Worm (Caenorhabditis elegans) whole organism, L1 larva: ENCODE measurements around the gene C36A4.10.

Experiments
- C04F5.9 ChIP-seq: sonication (generic microtip); optimal IDR thresholded peaks from 2 replicates; lab custom pipeline; 2016; ENCODE audit warnings: missing genetic modification characterization, missing compliant biosample characterization
- C34B4.2 ChIP-seq: sonication (generic microtip); optimal IDR thresholded peaks from 2 replicates; lab custom pipeline; 2017; ENCODE audit warnings: mild to moderate bottlenecking, missing genetic modification characterization, missing compliant biosample characterization
- F16B12.6 ChIP-seq: fragments of 150-350 bp; optimal IDR thresholded peaks from 2 replicates; lab custom pipeline; 2014; ENCODE audit warnings: missing biosample characterization, missing genetic modification characterization
- Y116A8C.19 ChIP-seq: sonication (generic microtip); optimal IDR thresholded peaks from 2 replicates; lab custom pipeline; 2016; ENCODE audit warnings: missing compliant biosample characterization, missing genetic modification characterization, borderline replicate concordance
- alr-1 ChIP-seq: fragments of 200-800 bp; sonication (Bioruptor generic); optimal IDR thresholded peaks from 2 replicates; lab custom pipeline; 2018; ENCODE audit warnings: borderline replicate concordance, mild to moderate bottlenecking, missing genetic modification characterization, missing compliant biosample characterization
- aly-2 ChIP-seq: fragments of 150-350 bp; optimal IDR thresholded peaks from 2 replicates; lab custom pipeline; 2014; ENCODE audit warnings: missing biosample characterization, missing genetic modification characterization
- ceh-63 ChIP-seq: fragments of 200-800 bp; sonication (Bioruptor generic); optimal IDR thresholded peaks from 2 replicates; lab custom pipeline; 2018; ENCODE audit warnings: mild to moderate bottlenecking, missing genetic modification characterization, missing compliant biosample characterization
- ceh-8 ChIP-seq: fragments of 200-800 bp; sonication (Bioruptor generic); optimal IDR thresholded peaks from 2 replicates; lab custom pipeline; 2018; ENCODE audit warnings: mild to moderate bottlenecking, missing genetic modification characterization, moderate library complexity, missing compliant biosample characterization
- ceh-82 ChIP-seq, 3 experiments: fragments of 150-350 bp in 1 of 3; sonication (generic microtip) in 2 of 3; optimal IDR thresholded peaks; 2 replicates each; lab custom pipeline; 2014 to 2017; ENCODE audit warnings: missing biosample characterization in 3 of 3, missing genetic modification characterization in 3 of 3
- ceh-88 ChIP-seq: fragments of 200-800 bp; sonication (Bioruptor generic); IDR thresholded peaks from 2 replicates; pipeline ENCODE4 v1.3.6; 2022; ENCODE audit warnings: missing genetic modification characterization, missing compliant biosample characterization
- ceh-90 ChIP-seq: sonication (generic microtip); optimal IDR thresholded peaks from 2 replicates; lab custom pipeline; 2016; ENCODE audit warnings: missing genetic modification characterization, missing compliant biosample characterization
- ces-1 ChIP-seq: fragments of 150-350 bp; optimal IDR thresholded peaks from 2 replicates; lab custom pipeline; 2014; ENCODE audit warnings: missing biosample characterization, missing genetic modification reagents, missing genetic modification characterization
- efl-1 ChIP-seq, 4 experiments: fragments of 150-350 bp; optimal IDR thresholded peaks in 3 of 4; peaks in 1 of 4; 1 replicate in 1 of 4; 2 replicates in 3 of 4; lab custom pipeline; 2014; ENCODE audit warnings: missing biosample characterization in 2 of 4, missing genetic modification characterization in 2 of 4, missing genetic modification reagents in 2 of 4
- egl-13 ChIP-seq: sonication (generic microtip); optimal IDR thresholded peaks from 2 replicates; lab custom pipeline; 2016; ENCODE audit warnings: missing genotype, missing genetic modification reagents, missing genetic modification characterization, missing compliant biosample characterization
- egl-27 ChIP-seq, 2 experiments: fragments of 150-350 bp in 1 of 2; sonication (generic microtip); optimal IDR thresholded peaks; 3 replicates each; lab custom pipeline; 2017 to 2018; ENCODE audit warnings: missing biosample characterization in 2 of 2, missing genetic modification characterization in 2 of 2, missing genetic modification reagents in 2 of 2
- elt-2 ChIP-seq: sonication (generic microtip); optimal IDR thresholded peaks from 2 replicates; lab custom pipeline; 2016; ENCODE audit warnings: missing genetic modification characterization, mild to moderate bottlenecking, inconsistent platforms, missing compliant biosample characterization, missing genetic modification reagents
- fkh-8 ChIP-seq: sonication (generic microtip); optimal IDR thresholded peaks from 2 replicates; lab custom pipeline; 2016; ENCODE audit warnings: mild to moderate bottlenecking, missing genetic modification characterization, missing compliant biosample characterization
- hpl-2 ChIP-seq: fragments of 150-350 bp; optimal IDR thresholded peaks from 2 replicates; lab custom pipeline; 2014; ENCODE audit warnings: missing biosample characterization, missing genetic modification reagents, missing genetic modification characterization
- isw-1 ChIP-seq: fragments of 200-800 bp; sonication (Bioruptor generic); IDR thresholded peaks from 2 replicates; pipeline ENCODE4 v1.3.6; 2022; ENCODE audit warnings: missing genetic modification characterization, missing compliant biosample characterization
- lin-13 ChIP-seq: fragments of 150-350 bp; optimal IDR thresholded peaks from 2 replicates; lab custom pipeline; 2014; ENCODE audit warnings: missing biosample characterization, missing genetic modification reagents, missing genetic modification characterization
- lin-14 ChIP-seq: fragments of 200-800 bp; sonication (Bioruptor generic); optimal IDR thresholded peaks from 2 replicates; lab custom pipeline; 2018; ENCODE audit warnings: mild to moderate bottlenecking, missing genetic modification characterization, moderate library complexity, missing compliant biosample characterization
- lin-39 ChIP-seq: fragments of 150-350 bp; optimal IDR thresholded peaks from 2 replicates; lab custom pipeline; 2014; ENCODE audit warnings: missing biosample characterization, missing genetic modification reagents, missing genetic modification characterization
- mab-9 ChIP-seq: fragments of 200-800 bp; sonication (Bioruptor generic); IDR thresholded peaks from 2 replicates; pipeline ENCODE4 v1.3.6; 2022; ENCODE audit warnings: missing genetic modification reagents, missing genetic modification characterization, missing compliant biosample characterization
- nhr-11 ChIP-seq: fragments of 150-350 bp; optimal IDR thresholded peaks from 2 replicates; lab custom pipeline; 2014; ENCODE audit warnings: missing biosample characterization, missing genetic modification characterization
- nhr-20 ChIP-seq: sonication (generic microtip); optimal IDR thresholded peaks from 2 replicates; lab custom pipeline; 2016; ENCODE audit warnings: mild to moderate bottlenecking, missing genetic modification characterization, missing compliant biosample characterization
- nhr-237 ChIP-seq: fragments of 150-350 bp; optimal IDR thresholded peaks from 2 replicates; lab custom pipeline; 2014; ENCODE audit warnings: missing biosample characterization, missing genetic modification characterization
- nhr-28 ChIP-seq: fragments of 150-350 bp; optimal IDR thresholded peaks from 2 replicates; lab custom pipeline; 2014; ENCODE audit warnings: missing biosample characterization, missing genetic modification characterization
- nhr-47 ChIP-seq: sonication (generic microtip); optimal IDR thresholded peaks from 2 replicates; lab custom pipeline; 2016; ENCODE audit warnings: mild to moderate bottlenecking, missing genetic modification characterization, moderate library complexity, missing compliant biosample characterization
- nhr-71 ChIP-seq: sonication (generic microtip); optimal IDR thresholded peaks from 2 replicates; lab custom pipeline; 2016; ENCODE audit warnings: mild to moderate bottlenecking, missing genetic modification characterization, moderate library complexity, missing compliant biosample characterization
- nhr-77 ChIP-seq: fragments of 150-350 bp; optimal IDR thresholded peaks from 2 replicates; lab custom pipeline; 2014; ENCODE audit warnings: missing biosample characterization, missing genetic modification characterization
- nhr-84 ChIP-seq: sonication (generic microtip); optimal IDR thresholded peaks from 2 replicates; lab custom pipeline; 2017; ENCODE audit warnings: missing biosample characterization, missing genetic modification characterization
- nhr-85 ChIP-seq: sonication (generic microtip); peaks from one replicate; lab custom pipeline; 2016; ENCODE audit warnings: missing genetic modification characterization, inconsistent platforms, missing compliant biosample characterization
- nhr-90 ChIP-seq: sonication (generic microtip); optimal IDR thresholded peaks from 2 replicates; lab custom pipeline; 2016; ENCODE audit warnings: mild to moderate bottlenecking, missing genetic modification characterization, missing compliant biosample characterization; ENCODE audit not compliant: poor library complexity
- pag-3 ChIP-seq: sonication (generic microtip); optimal IDR thresholded peaks from 2 replicates; lab custom pipeline; 2017; ENCODE audit warnings: missing genetic modification characterization, mild to moderate bottlenecking, missing compliant biosample characterization, antibody characterized with exemption, borderline replicate concordance; ENCODE audit not compliant: insufficient read depth
- pqm-1 ChIP-seq: sonication (generic microtip); optimal IDR thresholded peaks from 3 replicates; lab custom pipeline; 2017; ENCODE audit warnings: missing biosample characterization, missing genetic modification characterization
- rnt-1 ChIP-seq: sonication (generic microtip); optimal IDR thresholded peaks from 2 replicates; lab custom pipeline; 2016; ENCODE audit warnings: mild to moderate bottlenecking, missing genetic modification characterization, moderate library complexity, missing compliant biosample characterization
- skn-1 ChIP-seq: fragments of 150-350 bp; optimal IDR thresholded peaks from 2 replicates; lab custom pipeline; 2014; ENCODE audit warnings: missing biosample characterization, missing genetic modification characterization
- snpc-4 ChIP-seq: fragments of 150-350 bp; optimal IDR thresholded peaks from 2 replicates; lab custom pipeline; 2014; ENCODE audit warnings: missing biosample characterization, missing genetic modification characterization
- snu-23 ChIP-seq: sonication (generic microtip); optimal IDR thresholded peaks from 2 replicates; lab custom pipeline; 2016; ENCODE audit warnings: missing genetic modification characterization, missing compliant biosample characterization
- sox-4 ChIP-seq: sonication (generic microtip); optimal IDR thresholded peaks from 2 replicates; lab custom pipeline; 2016; ENCODE audit warnings: missing genetic modification characterization, missing compliant biosample characterization
- sptf-1 ChIP-seq: fragments of 150-350 bp; optimal IDR thresholded peaks from 2 replicates; lab custom pipeline; 2014; ENCODE audit warnings: missing biosample characterization, missing genetic modification characterization
- sup-37 ChIP-seq: fragments of 200-800 bp; sonication (Bioruptor generic); optimal IDR thresholded peaks from 2 replicates; lab custom pipeline; 2018; ENCODE audit warnings: mild to moderate bottlenecking, missing genetic modification characterization, missing compliant biosample characterization
- unc-98 ChIP-seq: fragments of 200-800 bp; sonication (Bioruptor generic); IDR thresholded peaks from 2 replicates; pipeline ENCODE4 v1.3.6; 2022; ENCODE audit warnings: missing genetic modification characterization, missing compliant biosample characterization
- vab-15 ChIP-seq: sonication (generic microtip); optimal IDR thresholded peaks from 2 replicates; lab custom pipeline; 2017; ENCODE audit warnings: missing genotype, mild to moderate bottlenecking, missing genetic modification characterization, missing compliant biosample characterization

The C36A4.10 gene

DNA sequence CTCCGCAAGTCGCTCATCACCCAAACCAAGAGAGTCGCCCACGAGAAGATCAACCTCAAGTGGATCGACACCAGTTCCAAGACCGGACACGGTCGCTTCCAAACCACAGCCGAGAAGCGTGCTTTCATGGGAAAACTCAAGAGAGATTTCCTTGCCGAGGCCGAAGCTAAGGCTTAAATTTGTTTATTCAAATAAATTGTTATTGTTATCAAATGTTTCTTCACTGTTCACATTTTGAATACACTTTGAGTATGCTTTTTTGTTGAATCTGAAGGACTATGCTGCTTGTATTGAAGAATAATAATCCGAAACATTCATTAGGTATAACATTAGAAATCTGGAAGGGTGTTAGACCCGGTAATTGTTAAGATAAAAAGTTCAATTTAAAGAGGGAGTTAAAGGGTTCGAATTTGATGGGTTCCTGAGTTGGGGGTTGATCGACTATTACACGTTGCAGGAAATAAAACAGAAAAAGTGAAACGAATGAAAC lies 38.1 kb upstream of the C36A4.10 start (continued):
- TF ChIP-seq efl-1 (optimal IDR thresholded peaks at IDR 0.05; lab: Kevin White, UChicago) (peak; percentile 1 to 5), efl-1 (GFP tag; optimal IDR thresholded peaks at IDR 0.05 in 1 of 2; lab: Kevin White, UChicago) (peak in 1 of 2 experiments; percentile 86), nhr-77 (tag; lab: Kevin White, UChicago) (peak; percentile 35)

DNA sequence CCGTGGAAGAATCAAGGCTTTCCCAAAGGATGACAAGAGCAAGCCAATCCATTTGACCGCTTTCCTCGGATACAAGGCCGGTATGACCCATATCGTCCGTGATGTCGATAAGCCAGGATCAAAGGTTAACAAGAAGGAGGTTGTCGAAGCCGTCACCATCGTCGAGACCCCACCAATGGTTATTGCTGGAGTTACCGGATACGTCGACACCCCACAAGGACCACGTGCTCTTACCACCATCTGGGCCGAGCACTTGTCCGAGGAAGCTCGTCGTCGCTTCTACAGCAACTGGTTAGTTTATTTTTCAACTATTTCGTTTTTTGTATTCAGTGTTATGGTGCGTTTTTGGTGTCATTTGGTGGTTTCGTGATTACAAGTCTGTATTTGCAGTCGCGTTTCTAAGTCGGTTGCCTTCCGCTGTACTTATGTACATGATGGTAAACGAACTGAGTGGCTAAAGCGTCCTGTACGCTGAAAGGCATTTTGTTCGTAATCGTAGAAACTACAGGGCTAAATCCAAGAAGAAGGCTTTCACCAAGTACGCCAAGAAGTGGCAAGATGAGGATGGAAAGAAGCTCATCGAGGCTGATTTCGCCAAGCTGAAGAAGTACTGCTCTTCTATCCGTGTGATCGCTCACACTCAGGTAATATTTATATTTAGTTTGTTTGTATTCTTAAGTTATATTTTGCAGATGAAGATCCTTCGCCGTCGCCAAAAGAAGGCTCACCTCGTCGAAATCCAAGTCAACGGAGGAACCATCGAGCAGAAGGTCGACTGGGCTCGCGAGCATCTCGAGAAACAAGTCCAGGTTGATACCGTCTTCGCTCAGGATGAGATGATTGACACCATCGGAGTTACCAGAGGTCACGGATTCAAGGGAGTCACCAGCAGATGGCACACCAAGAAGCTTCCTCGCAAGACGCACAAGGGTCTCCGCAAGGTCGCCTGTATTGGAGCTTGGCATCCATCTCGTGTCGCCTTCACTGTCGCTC lies 37.0 kb upstream of the C36A4.10 start:
- TF ChIP-seq elt-2 (no peak), F16B12.6 (tag; lab: Kevin White, UChicago) (no peak), vab-15 (tag; lab: Kevin White, UChicago) (peak; percentile 14), alr-1 (peak; percentile 80), nhr-84 (no peak), efl-1 (optimal IDR thresholded peaks at IDR 0.05; lab: Kevin White, UChicago) (no peak), efl-1 (GFP tag; optimal IDR thresholded peaks at IDR 0.05 in 1 of 2; lab: Kevin White, UChicago) (peak in 1 of 2 experiments; percentile 77)

DNA sequence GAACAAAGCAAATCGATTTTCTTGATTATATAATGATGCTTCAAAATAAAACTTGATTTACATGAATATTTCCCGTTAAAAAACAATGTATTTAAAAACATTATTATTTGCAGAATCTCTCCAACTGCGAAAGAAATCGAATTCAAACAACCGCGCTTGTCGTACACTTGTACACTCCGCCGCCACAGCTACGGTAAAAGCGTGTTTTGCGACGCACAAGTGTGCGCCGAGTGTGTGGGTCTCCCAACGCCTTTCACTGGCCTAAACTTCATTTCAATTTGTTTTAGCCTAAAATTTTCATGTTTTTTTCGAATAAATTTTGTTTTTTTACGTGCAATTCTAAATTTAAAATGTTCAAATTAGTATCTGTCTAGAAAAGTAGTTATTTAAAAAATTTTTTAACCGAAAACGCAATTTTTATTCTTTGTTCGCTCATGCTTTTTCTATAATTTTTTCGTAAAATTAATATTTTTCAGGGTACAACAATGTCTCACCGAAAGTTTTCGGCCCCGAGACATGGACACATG lies 36.2 kb upstream of the C36A4.10 start, which contains the start of gene rpl-3:
rpl-3 (plus strand) TSS at position 477 of the 527 bp plus-strand sequence.
- TF ChIP-seq ces-1 (GFP tag; lab: Kevin White, UChicago) = peak; percentile 99
- TF ChIP-seq lin-39 = peak; percentile 99
- TF ChIP-seq aly-2 (tag; lab: Kevin White, UChicago) = peak; percentile 99
- TF ChIP-seq ceh-63 = peak; percentile 100
- peak; percentile 100 for TF ChIP-seq egl-13
- peak; percentile 100 for TF ChIP-seq ceh-88 (GFP tag; lab: Robert Waterston, UW)
- TF ChIP-seq nhr-237 (tag; lab: Kevin White, UChicago) = peak; percentile 100
- peak; percentile 100 for TF ChIP-seq snu-23 (GFP tag; lab: Kevin White, UChicago)
- peak; percentile 100 for TF ChIP-seq ceh-8 (GFP tag; lab: Kevin White, UChicago)
- TF ChIP-seq C34B4.2 = peak; percentile 99
- peak; percentile 78 for TF ChIP-seq ceh-90 (tag; lab: Kevin White, UChicago)
- TF ChIP-seq nhr-47 (tag; lab: Kevin White, UChicago) = peak; percentile 100
- peak; percentile 99 for TF ChIP-seq C04F5.9 (tag; lab: Kevin White, UChicago)
- peak; percentile 74 for TF ChIP-seq nhr-28
- TF ChIP-seq nhr-71 (tag; lab: Kevin White, UChicago) = peak; percentile 100
- peak; percentile 98 for TF ChIP-seq hpl-2 (GFP tag; lab: Kevin White, UChicago)
- TF ChIP-seq nhr-20 (tag; lab: Kevin White, UChicago) = peak; percentile 100
- TF ChIP-seq nhr-85 = peak; percentile 100
- peak; percentile 99 for TF ChIP-seq skn-1 (tag; lab: Kevin White, UChicago)
- TF ChIP-seq sptf-1 (tag; lab: Kevin White, UChicago) = no peak
- TF ChIP-seq nhr-90 (tag; lab: Kevin White, UChicago) = peak; percentile 100
- peak; percentile 100 for TF ChIP-seq nhr-11 (tag; lab: Kevin White, UChicago)
- TF ChIP-seq sox-4 (tag; lab: Kevin White, UChicago) = peak; percentile 100
- peak; percentile 100 for TF ChIP-seq ceh-82 (tag; optimal IDR thresholded peaks at IDR 0.05; lab: Kevin White, UChicago)
- TF ChIP-seq Y116A8C.19 (tag; lab: Kevin White, UChicago) = peak; percentile 86
- TF ChIP-seq pag-3 (tag; lab: Kevin White, UChicago) = peak; percentile 64
- TF ChIP-seq mab-9 (GFP tag; lab: Robert Waterston, UW) = peak; percentile 100
- peak; percentile 95 for TF ChIP-seq snpc-4 (tag; lab: Kevin White, UChicago)
- TF ChIP-seq rnt-1 (tag; lab: Kevin White, UChicago) = peak; percentile 100
- TF ChIP-seq pqm-1 = peak; percentile 92
- peak; percentile 98 for TF ChIP-seq unc-98 (GFP tag; lab: Robert Waterston, UW)
- peak; percentile 95 to 96 for TF ChIP-seq egl-27 (tag; optimal IDR thresholded peaks at IDR 0.05; lab: Kevin White, UChicago)
- peak; percentile 100 for TF ChIP-seq isw-1
- no peak for TF ChIP-seq alr-1
- TF ChIP-seq fkh-8 = peak; percentile 100
- TF ChIP-seq lin-13 = peak; percentile 100
- peak; percentile 100 for TF ChIP-seq nhr-84
- peak; percentile 100 for TF ChIP-seq sup-37 (GFP tag; lab: Kevin White, UChicago)
- peak; percentile 100 for TF ChIP-seq lin-14 (GFP tag; lab: Kevin White, UChicago)
